Worm (Caenorhabditis elegans): ENCODE measurements around the gene C49F5.13.
A peak's percentile ranks its signal among the peaks of the same experiment; 100 is the strongest.

The C49F5.13 gene

DNA sequence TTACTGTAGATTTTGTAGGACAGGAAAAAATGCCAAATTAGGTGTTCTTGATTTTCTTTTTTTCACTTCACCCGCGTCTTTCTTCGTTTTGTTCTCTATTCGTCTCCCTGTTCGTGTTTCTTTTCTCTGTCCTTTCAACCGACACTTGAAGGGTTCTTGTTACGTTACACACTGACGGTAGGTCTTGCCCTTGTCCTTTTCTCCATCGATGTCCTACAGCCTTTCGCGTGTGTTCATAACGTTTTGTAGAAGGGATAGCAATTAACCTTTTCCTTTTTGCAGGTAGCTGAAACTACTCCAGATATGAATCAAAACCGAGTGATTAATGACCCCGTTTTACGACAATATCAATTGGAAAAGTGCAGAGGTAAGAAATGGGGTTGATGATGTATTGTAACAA lies 37.0 kb upstream of the C49F5.13 start, which contains the start of gene F55G7.1:
Gene F55G7.1 (plus strand): TSS at position 276 of the 400 bp plus-strand sequence.
- TF ChIP-seq sdc-2 (tag; optimal IDR thresholded peaks at IDR 0.05) (peak; percentile 97), pag-3 (tag; optimal IDR thresholded peaks at IDR 0.05; ENCODE audit: borderline replicate concordance) (no peak), ref-2 (tag; optimal IDR thresholded peaks at IDR 0.05) (peak; percentile 9)

DNA sequence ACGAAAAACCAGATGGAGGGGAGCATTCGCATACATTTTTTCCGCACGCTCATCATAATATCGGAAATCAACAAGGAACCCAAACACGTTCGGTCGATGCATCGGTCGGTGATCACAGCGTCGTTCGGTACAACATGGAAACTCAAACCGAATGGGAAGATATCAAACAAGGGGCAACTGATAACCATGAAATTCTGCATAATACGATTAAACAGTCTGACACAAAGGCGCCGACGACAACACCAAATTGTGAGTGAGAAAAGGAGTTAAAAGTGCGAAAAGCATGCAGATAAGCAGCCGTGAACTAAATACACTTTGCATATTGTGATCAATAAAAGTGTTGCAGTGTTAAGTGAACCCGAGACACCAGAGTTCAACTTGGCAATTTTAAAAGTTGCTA lies 36.0 kb upstream of the C49F5.13 start:
- TF ChIP-seq ceh-6 (GFP tag; optimal IDR thresholded peaks at IDR 0.05) (no peak), pros-1 (tag; optimal IDR thresholded peaks at IDR 0.05) (no peak), nhr-11 (tag; optimal IDR thresholded peaks at IDR 0.05) (no peak), ceh-14 (tag; optimal IDR thresholded peaks at IDR 0.05) (no peak), T23F11.4 (GFP tag; optimal IDR thresholded peaks at IDR 0.05) (no peak), ceh-31 (tag; optimal IDR thresholded peaks at IDR 0.05) (no peak), hlh-30 (tag; optimal IDR thresholded peaks at IDR 0.05; ENCODE audit: insufficient read depth) (no peak), unc-3 (GFP tag; conservative IDR thresholded peaks at IDR 0.05) (no peak), unc-3 (tag; optimal IDR thresholded peaks at IDR 0.05) (no peak), sox-4 (tag; optimal IDR thresholded peaks at IDR 0.05) (no peak), fkh-10 (GFP tag; optimal IDR thresholded peaks at IDR 0.05) (no peak), pha-2 (tag; optimal IDR thresholded peaks at IDR 0.05) (no peak), nfya-1 (tag; optimal IDR thresholded peaks at IDR 0.05) (no peak), pag-3 (tag; optimal IDR thresholded peaks at IDR 0.05; ENCODE audit: borderline replicate concordance) (no peak), eyg-1 (tag; optimal IDR thresholded peaks at IDR 0.05) (no peak), zip-5 (tag; optimal IDR thresholded peaks at IDR 0.05) (no peak)

DNA sequence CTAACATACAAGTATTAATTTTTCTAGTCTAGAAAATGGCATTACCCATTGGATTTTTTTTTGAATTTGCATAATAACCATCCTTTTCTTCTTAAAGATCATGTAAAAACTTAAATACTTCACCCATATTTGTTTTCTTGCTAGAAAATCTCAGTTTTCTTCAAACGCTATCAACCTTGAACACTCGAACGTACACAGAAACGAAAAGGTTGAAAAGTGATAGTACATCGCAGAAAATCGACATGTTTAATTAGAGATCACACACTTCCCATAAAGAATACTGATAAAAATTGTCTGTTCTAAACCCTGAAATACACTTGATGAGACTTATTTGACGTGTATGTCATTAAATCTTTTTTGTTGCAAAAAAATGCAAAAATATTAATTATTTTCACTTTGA lies 33.6 kb upstream of the C49F5.13 start, which contains the start of gene F55G7.4:
Gene F55G7.4 (plus strand): TSS at position 301 of the 400 bp plus-strand sequence.
- TF ChIP-seq ceh-30 (tag; optimal IDR thresholded peaks at IDR 0.05), result no peak
- TF ChIP-seq ets-4 (tag; optimal IDR thresholded peaks at IDR 0.05), result no peak
- no peak for TF ChIP-seq unc-86 (tag; optimal IDR thresholded peaks at IDR 0.05)
- no peak for TF ChIP-seq nfya-1 (tag; optimal IDR thresholded peaks at IDR 0.05)
- TF ChIP-seq odd-2 (tag; optimal IDR thresholded peaks at IDR 0.05), result no peak
- no peak for TF ChIP-seq pqm-1 (tag; optimal IDR thresholded peaks at IDR 0.05)
- no peak for TF ChIP-seq tbx-2 (tag; optimal IDR thresholded peaks at IDR 0.05)
- TF ChIP-seq unc-42 (tag; optimal IDR thresholded peaks at IDR 0.05), result no peak
- TF ChIP-seq unc-3 (GFP tag; conservative IDR thresholded peaks at IDR 0.05), result no peak
- no peak for TF ChIP-seq unc-3 (tag; optimal IDR thresholded peaks at IDR 0.05)
- TF ChIP-seq ceh-31 (tag; optimal IDR thresholded peaks at IDR 0.05), result no peak
- no peak for TF ChIP-seq T23F11.4 (GFP tag; optimal IDR thresholded peaks at IDR 0.05)

ce11 chrX:11931559-11931958 lies 29.6 kb upstream of the C49F5.13 start, which contains the start of gene dot-1.4:
Gene dot-1.4 (minus strand): TSS chrX:11931659.
- TF ChIP-seq mec-3 (tag; optimal IDR thresholded peaks at IDR 0.05; ENCODE audit: borderline replicate concordance) (no peak), K02D7.2 (tag; optimal IDR thresholded peaks at IDR 0.05) (no peak), pha-4 (tag; optimal IDR thresholded peaks at IDR 0.05) (no peak), ttx-3 (tag; optimal IDR thresholded peaks at IDR 0.05) (no peak), ceh-48 (tag; optimal IDR thresholded peaks at IDR 0.05) (no peak)

ce11 chrX:11933547-11933946 lies 27.7 kb upstream of the C49F5.13 start:
- peak; percentile 47 for TF ChIP-seq nfya-1 (tag; optimal IDR thresholded peaks at IDR 0.05)
- no peak for TF ChIP-seq C38D4.7 (GFP tag; optimal IDR thresholded peaks at IDR 0.05)
- no peak for TF ChIP-seq eyg-1 (tag; optimal IDR thresholded peaks at IDR 0.05)
- no peak for TF ChIP-seq hlh-8 (tag; optimal IDR thresholded peaks at IDR 0.05)
- TF ChIP-seq ceh-45 (GFP tag; IDR thresholded peaks at IDR 0.05), result no peak

ce11 chrX:11934933-11935332 lies 26.3 kb upstream of the C49F5.13 start:
- TF ChIP-seq che-1 (tag; optimal IDR thresholded peaks at IDR 0.05) (peak; percentile 72), unc-55 (GFP tag; optimal IDR thresholded peaks at IDR 0.05) (no peak), rnt-1 (tag; optimal IDR thresholded peaks at IDR 0.05) (peak; percentile 18), hlh-30 (tag; optimal IDR thresholded peaks at IDR 0.05; ENCODE audit: insufficient read depth) (no peak), nhr-232 (tag; optimal IDR thresholded peaks at IDR 0.05) (peak; percentile 23), mec-3 (tag; optimal IDR thresholded peaks at IDR 0.05; ENCODE audit: borderline replicate concordance) (no peak), pag-3 (tag; optimal IDR thresholded peaks at IDR 0.05; ENCODE audit: borderline replicate concordance) (no peak), ets-4 (tag; optimal IDR thresholded peaks at IDR 0.05) (peak; percentile 2), fax-1 (tag; optimal IDR thresholded peaks at IDR 0.05) (peak; percentile 13), eyg-1 (tag; optimal IDR thresholded peaks at IDR 0.05) (peak; percentile 28), ceh-18 (tag; optimal IDR thresholded peaks at IDR 0.05) (peak; percentile 31), ceh-48 (tag; optimal IDR thresholded peaks at IDR 0.05) (peak; percentile 34), K02D7.2 (tag; optimal IDR thresholded peaks at IDR 0.05) (no peak), hlh-13 (GFP tag; optimal IDR thresholded peaks at IDR 0.05) (no peak), odd-2 (tag; optimal IDR thresholded peaks at IDR 0.05) (no peak), sdc-2 (tag; optimal IDR thresholded peaks at IDR 0.05) (peak; percentile 96), npax-4 (tag; optimal IDR thresholded peaks at IDR 0.05) (peak; percentile 50), zip-5 (tag; optimal IDR thresholded peaks at IDR 0.05) (peak; percentile 23), pqm-1 (tag; optimal IDR thresholded peaks at IDR 0.05) (no peak), unc-3 (GFP tag; conservative IDR thresholded peaks at IDR 0.05) (peak; percentile 67; the same call in 1 of the 2 replicates), unc-3 (tag; optimal IDR thresholded peaks at IDR 0.05) (peak; percentile 55)

All from whole organism, late embryonic.